Fruit fly (Drosophila melanogaster): ENCODE data around the gene CG15399.

Gene CG15399

DNA sequence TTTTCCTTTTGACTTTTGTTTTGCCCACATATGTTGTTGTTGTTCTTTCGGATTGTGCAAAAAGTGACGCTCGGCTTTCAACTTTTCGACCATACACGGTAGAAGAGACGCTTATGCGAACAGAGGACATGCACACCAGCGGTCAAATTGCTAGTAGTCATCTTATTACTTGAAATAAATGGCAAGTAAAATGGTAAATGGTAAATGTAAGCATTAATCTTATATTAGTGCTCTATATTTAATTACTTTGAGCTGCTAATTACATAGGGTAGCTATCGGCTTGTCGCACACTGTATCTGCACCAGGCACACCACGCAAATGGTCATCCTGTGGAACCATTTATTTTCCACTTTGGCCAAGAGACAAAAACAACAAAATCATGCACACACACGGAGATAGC, 50.3 kb downstream of the CG15399 start (continued):
- TF ChIP-seq CG31224 (GFP tag; IDR thresholded peaks at IDR 0.05) (no peak), sisA (GFP tag; IDR thresholded peaks at IDR 0.05) (peak; percentile 51; the same call in 1 of the 2 replicates), fu2 (GFP tag; optimal IDR thresholded peaks at IDR 0.05) (no peak), D (optimal IDR thresholded peaks at IDR 0.05) (no peak), D (GFP tag; optimal IDR thresholded peaks at IDR 0.05) (no peak), repo (GFP tag; optimal IDR thresholded peaks at IDR 0.05) (no peak), CG32532 (GFP tag; IDR thresholded peaks at IDR 0.05) (peak; percentile 43; the same call in 1 of the 2 replicates), HLH4C (GFP tag; IDR thresholded peaks at IDR 0.05; ENCODE audit: partially characterized antibody) (no peak), Dip2 (GFP tag; IDR thresholded peaks at IDR 0.05) (no peak), Abd-B (GFP tag; optimal IDR thresholded peaks at IDR 0.05) (no peak), psq (GFP tag; optimal IDR thresholded peaks at IDR 0.05) (no peak), insv (GFP tag; optimal IDR thresholded peaks at IDR 0.05) (no peak), p53 (GFP tag; optimal IDR thresholded peaks at IDR 0.05) (no peak), Nf-YB (GFP tag; optimal IDR thresholded peaks at IDR 0.05) (no peak), CG1603 (tag; optimal IDR thresholded peaks at IDR 0.05) (peak; percentile 53), CG3281 (GFP tag; optimal IDR thresholded peaks at IDR 0.05) (peak; percentile 11), hb (GFP tag; IDR thresholded peaks at IDR 0.05; ENCODE audit: partially characterized antibody) (no peak), BEAF-32 (GFP tag; optimal IDR thresholded peaks at IDR 0.05) (no peak), Hand (GFP tag; optimal IDR thresholded peaks at IDR 0.05) (no peak), CG15514 (GFP tag; optimal IDR thresholded peaks at IDR 0.05) (peak; percentile 5), vvl (GFP tag; IDR thresholded peaks at IDR 0.05) (no peak; the same call in 1 of the 2 replicates), Rx (GFP tag; IDR thresholded peaks at IDR 0.05) (0 out of 2 replicates have a peak, but pooled peaks have one; percentile 4), CG17361 (GFP tag; IDR thresholded peaks at IDR 0.05) (no peak), klu (GFP tag; IDR thresholded peaks at IDR 0.05) (no peak), ara (GFP tag; IDR thresholded peaks at IDR 0.05) (no peak), Hmr (GFP tag; optimal IDR thresholded peaks at IDR 0.05) (peak; percentile 24), MTF-1 (GFP tag; optimal IDR thresholded peaks at IDR 0.05; ENCODE audit: borderline replicate concordance) (no peak), crol (GFP tag; IDR thresholded peaks at IDR 0.05) (no peak), CG17612 (GFP tag; IDR thresholded peaks at IDR 0.05) (no peak), Eip74EF (GFP tag; optimal IDR thresholded peaks at IDR 0.05) (no peak), disco-r (GFP tag; optimal IDR thresholded peaks at IDR 0.05) (no peak), zen (tag; optimal IDR thresholded peaks at IDR 0.05) (peak; percentile 35), lab (GFP tag; optimal IDR thresholded peaks at IDR 0.05) (peak; percentile 59), wor (GFP tag; IDR thresholded peaks at IDR 0.05) (no peak), CG17829 (tag; optimal IDR thresholded peaks at IDR 0.05) (no peak), CG14014 (GFP tag; IDR thresholded peaks at IDR 0.05) (peak; percentile 33; the same call in 1 of the 2 replicates), CG16779 (GFP tag; IDR thresholded peaks at IDR 0.05) (no peak), Adf1 (GFP tag; IDR thresholded peaks at IDR 0.05) (no peak), Meics (GFP tag; optimal IDR thresholded peaks at IDR 0.05) (peak; percentile 14), pho (GFP tag; optimal IDR thresholded peaks at IDR 0.05) (no peak), Dip3 (GFP tag; optimal IDR thresholded peaks at IDR 0.05) (no peak), zfh1 (GFP tag; IDR thresholded peaks at IDR 0.05) (no peak), CG12391 (tag; optimal IDR thresholded peaks at IDR 0.05) (peak; percentile 0), CG1024 (GFP tag; IDR thresholded peaks at IDR 0.05) (0 out of 2 replicates have a peak, but pooled peaks have one; percentile 19), Max (GFP tag; optimal IDR thresholded peaks at IDR 0.05) (no peak), GATAe (GFP tag; conservative IDR thresholded peaks at IDR 0.05) (no peak), ac (GFP tag; optimal IDR thresholded peaks at IDR 0.05) (no peak), CG11093 (GFP tag; IDR thresholded peaks at IDR 0.05) (no peak), Dek (tag; optimal IDR thresholded peaks at IDR 0.05) (no peak), dysf (GFP tag; IDR thresholded peaks at IDR 0.05) (0 out of 3 replicates have a peak, but pooled peaks have one; percentile 36), Drgx (GFP tag; IDR thresholded peaks at IDR 0.05) (no peak)

Measured in whole organism, embryonic.